Fruit fly (Drosophila melanogaster) whole organism, embryonic: ENCODE results near the gene SkpE.

Experiments
- C15 ChIP-seq: fragments of 200-800 bp; sonication (Bioruptor generic); IDR thresholded peaks from 3 replicates; pipeline ENCODE4 v1.3.6; 2022; ENCODE audit warnings: missing biosample characterization, missing genetic modification characterization
- CG1024 ChIP-seq: fragments of 200-800 bp; sonication (Bioruptor generic); IDR thresholded peaks from 2 replicates; pipeline ENCODE4 v1.3.6; 2022; ENCODE audit warnings: missing biosample characterization, missing genetic modification characterization
- CG10431 ChIP-seq: fragments of 200-800 bp; sonication (Bioruptor generic); optimal IDR thresholded peaks from 3 replicates; lab custom pipeline; 2018; ENCODE audit warnings: missing biosample characterization, mild to moderate bottlenecking, missing genetic modification characterization
- CG10959 ChIP-seq: fragments of 200-800 bp; sonication (Bioruptor generic); IDR thresholded peaks from 2 replicates; pipeline ENCODE4 v1.3.6; 2022; ENCODE audit warnings: missing biosample characterization, missing genetic modification characterization
- CG12219 ChIP-seq: fragments of 200-800 bp; sonication (Bioruptor generic); optimal IDR thresholded peaks from 3 replicates; lab custom pipeline; 2018; ENCODE audit warnings: missing biosample characterization, mild to moderate bottlenecking, missing genetic modification characterization
- CG13424 ChIP-seq: fragments of 200-800 bp; sonication (Bioruptor generic); optimal IDR thresholded peaks from 2 replicates; lab custom pipeline; 2019; ENCODE audit warnings: missing biosample characterization, mild to moderate bottlenecking, missing genetic modification characterization, moderate library complexity
- CG14710 ChIP-seq: fragments of 200-800 bp; sonication (Bioruptor generic); optimal IDR thresholded peaks from 3 replicates; lab custom pipeline; 2019; ENCODE audit warnings: missing biosample characterization, mild to moderate bottlenecking, missing genetic modification characterization, moderate library complexity
- CG15073 ChIP-seq: fragments of 200-800 bp; sonication (Bioruptor generic); optimal IDR thresholded peaks from 2 replicates; lab custom pipeline; 2016; ENCODE audit warnings: missing biosample characterization, missing genetic modification characterization
- CG18262 ChIP-seq: fragments of 200-800 bp; optimal IDR thresholded peaks from 3 replicates; lab custom pipeline; 2019; ENCODE audit warnings: missing biosample characterization, mild to moderate bottlenecking, missing genetic modification characterization, moderate library complexity
- CG18619 ChIP-seq: fragments of 200-800 bp; sonication (Bioruptor generic); optimal IDR thresholded peaks from 3 replicates; lab custom pipeline; 2017; ENCODE audit warnings: missing biosample characterization, mild to moderate bottlenecking, missing genetic modification characterization
- CG18764 ChIP-seq: fragments of 200-800 bp; sonication (Bioruptor generic); optimal IDR thresholded peaks from 3 replicates; lab custom pipeline; 2016; ENCODE audit warnings: missing biosample characterization, missing genetic modification characterization
- CG2712 ChIP-seq: fragments of 200-800 bp; optimal IDR thresholded peaks from 3 replicates; lab custom pipeline; 2019; ENCODE audit warnings: missing biosample characterization, mild to moderate bottlenecking, missing genetic modification characterization, moderate library complexity
- CG31441 ChIP-seq: fragments of 200-800 bp; sonication (Bioruptor generic); IDR thresholded peaks from 2 replicates; pipeline ENCODE4 v1.3.6; 2022; ENCODE audit warnings: missing biosample characterization, missing genetic modification characterization
- CG34422 ChIP-seq: fragments of 200-800 bp; sonication (Bioruptor generic); IDR thresholded peaks from 3 replicates; pipeline ENCODE4 v1.3.6; 2022; ENCODE audit warnings: missing biosample characterization, missing genetic modification characterization
- CG43689 ChIP-seq: fragments of 200-800 bp; sonication (Bioruptor generic); IDR thresholded peaks from 2 replicates; pipeline ENCODE4 v1.3.6; 2022; ENCODE audit warnings: missing biosample characterization, missing genetic modification characterization
- CG4730 ChIP-seq: fragments of 200-800 bp; sonication (Bioruptor generic); IDR thresholded peaks from 2 replicates; pipeline ENCODE4 v1.3.6; 2022; ENCODE audit warnings: missing biosample characterization, missing genetic modification characterization
- CG5180 ChIP-seq: fragments of 200-800 bp; sonication (Bioruptor generic); optimal IDR thresholded peaks from 3 replicates; lab custom pipeline; 2017; ENCODE audit warnings: missing biosample characterization, missing genetic modification characterization, mild to moderate bottlenecking, moderate library complexity, missing genetic modification reagents
- CG7839 ChIP-seq: fragments of 200-800 bp; sonication (Bioruptor generic); optimal IDR thresholded peaks from 3 replicates; lab custom pipeline; 2018; ENCODE audit warnings: missing biosample characterization, mild to moderate bottlenecking, missing genetic modification characterization, moderate library complexity
- CG7928 ChIP-seq: fragments of 200-800 bp; sonication (Bioruptor generic); optimal IDR thresholded peaks from 2 replicates; lab custom pipeline; 2017; ENCODE audit warnings: missing biosample characterization, mild to moderate bottlenecking, missing genetic modification characterization
- Dp ChIP-seq: fragments of 200-800 bp; sonication (Bioruptor generic); optimal IDR thresholded peaks from 2 replicates; lab custom pipeline; 2018; ENCODE audit warnings: missing biosample characterization, mild to moderate bottlenecking, missing genetic modification characterization, moderate library complexity
- Eip74EF ChIP-seq, 2 experiments: fragments of 200-800 bp in 1 of 2; fragments of >200 bp in 1 of 2; sonication (Bioruptor generic) in 1 of 2; optimal IDR thresholded peaks; 2 replicates each; lab custom pipeline; 2017 to 2019; ENCODE audit warnings: missing biosample characterization in 2 of 2, missing genetic modification characterization in 2 of 2, mild to moderate bottlenecking in 1 of 2, moderate library complexity in 1 of 2
- Fer2 ChIP-seq: fragments of 200-800 bp; sonication (Bioruptor generic); optimal IDR thresholded peaks from 2 replicates; lab custom pipeline; 2018; ENCODE audit warnings: missing biosample characterization, mild to moderate bottlenecking, missing genetic modification characterization, moderate library complexity
- Gug ChIP-seq: fragments of 200-800 bp; sonication (Bioruptor generic); IDR thresholded peaks from 4 replicates; pipeline ENCODE4 v1.3.6; 2022; ENCODE audit warnings: missing biosample characterization, missing genetic modification characterization
- Hand ChIP-seq: fragments of 200-800 bp; sonication (Bioruptor generic); optimal IDR thresholded peaks from 2 replicates; lab custom pipeline; 2017; ENCODE audit warnings: mild to moderate bottlenecking, missing biosample characterization, missing genetic modification reagents, missing genetic modification characterization
- Hr78 ChIP-seq, 2 experiments: fragments of 200-800 bp in 1 of 2; fragments of >200 bp in 1 of 2; sonication (Bioruptor generic) in 1 of 2; optimal IDR thresholded peaks; 2 replicates each; lab custom pipeline; 2017 to 2019; ENCODE audit warnings: missing biosample characterization in 2 of 2, missing genetic modification characterization in 2 of 2, mild to moderate bottlenecking in 1 of 2, moderate library complexity in 1 of 2
- Meics ChIP-seq: fragments of 200-800 bp; sonication (Bioruptor generic); optimal IDR thresholded peaks from 2 replicates; lab custom pipeline; 2017; ENCODE audit warnings: missing biosample characterization, mild to moderate bottlenecking, missing genetic modification characterization
- NC2α ChIP-seq: fragments of 200-800 bp; sonication (Bioruptor generic); optimal IDR thresholded peaks from 2 replicates; lab custom pipeline; 2016; ENCODE audit warnings: missing biosample characterization, missing genetic modification characterization
- Pdp1 ChIP-seq, 2 experiments: fragments of 200-800 bp; sonication (Bioruptor generic); optimal IDR thresholded peaks; 3 replicates each; lab custom pipeline; 2016; ENCODE audit warnings: missing biosample characterization in 2 of 2, missing genetic modification characterization in 2 of 2, mild to moderate bottlenecking in 1 of 2, moderate library complexity in 1 of 2
- Side ChIP-seq: fragments of 200-800 bp; sonication (Bioruptor generic); optimal IDR thresholded peaks from 2 replicates; lab custom pipeline; 2016; ENCODE audit warnings: missing biosample characterization, missing genetic modification characterization
- YL-1 ChIP-seq: fragments of 200-800 bp; sonication (Bioruptor generic); optimal IDR thresholded peaks from 3 replicates; lab custom pipeline; 2017; ENCODE audit warnings: missing biosample characterization, mild to moderate bottlenecking, missing genetic modification characterization
- aop ChIP-seq: fragments of 200-800 bp; sonication (Bioruptor generic); IDR thresholded peaks from 2 replicates; pipeline ENCODE4 v1.3.6; 2022; ENCODE audit warnings: missing biosample characterization, missing genetic modification characterization
- ato ChIP-seq: fragments of 200-800 bp; sonication (Bioruptor generic); IDR thresholded peaks from 2 replicates; pipeline ENCODE4 v1.3.6; 2022; ENCODE audit warnings: missing biosample characterization, missing genetic modification characterization; ENCODE audit not compliant: partially characterized antibody
- bcd ChIP-seq: fragments of 200-800 bp; sonication (Bioruptor generic); optimal IDR thresholded peaks from 2 replicates; lab custom pipeline; 2017; ENCODE audit warnings: missing biosample characterization, mild to moderate bottlenecking, missing genetic modification characterization
- btn ChIP-seq: fragments of 200-800 bp; sonication (Bioruptor generic); optimal IDR thresholded peaks from 2 replicates; lab custom pipeline; 2016; ENCODE audit warnings: missing biosample characterization, missing genetic modification characterization
- croc ChIP-seq: fragments of 200-800 bp; sonication (Bioruptor generic); conservative IDR thresholded peaks from 3 replicates; pipeline ENCODE4 v1.3.6; 2022; ENCODE audit warnings: missing biosample characterization, missing genetic modification characterization
- crp ChIP-seq, 2 experiments: fragments of 200-800 bp; sonication (Bioruptor generic); optimal IDR thresholded peaks; 2 replicates in 1 of 2; 3 replicates in 1 of 2; lab custom pipeline; 2017; ENCODE audit warnings: missing biosample characterization in 2 of 2, missing genetic modification characterization in 2 of 2, mild to moderate bottlenecking in 1 of 2, moderate library complexity in 1 of 2
- emc ChIP-seq: fragments of 200-800 bp; sonication (Bioruptor generic); optimal IDR thresholded peaks from 2 replicates; lab custom pipeline; 2016; ENCODE audit warnings: missing biosample characterization, missing genetic modification characterization
- gro ChIP-seq: fragments of 200-800 bp; sonication (Bioruptor generic); optimal IDR thresholded peaks from 2 replicates; lab custom pipeline; 2016; ENCODE audit warnings: missing biosample characterization, missing genetic modification characterization
- gsb-n ChIP-seq: fragments of 200-800 bp; sonication (Bioruptor generic); optimal IDR thresholded peaks from 3 replicates; lab custom pipeline; 2018; ENCODE audit warnings: missing biosample characterization, mild to moderate bottlenecking, missing genetic modification characterization
- jigr1 ChIP-seq: fragments of 200-800 bp; sonication (Bioruptor generic); IDR thresholded peaks from 3 replicates; pipeline ENCODE4 v1.3.6; 2022; ENCODE audit warnings: missing biosample characterization, missing genetic modification characterization
- kah ChIP-seq: fragments of 200-800 bp; sonication (Bioruptor generic); optimal IDR thresholded peaks from 2 replicates; lab custom pipeline; 2018; ENCODE audit warnings: missing biosample characterization, mild to moderate bottlenecking, missing genetic modification characterization
- mam ChIP-seq: fragments of 200-800 bp; sonication (Bioruptor generic); optimal IDR thresholded peaks from 3 replicates; lab custom pipeline; 2016; ENCODE audit warnings: missing biosample characterization, missing genetic modification characterization
- nau ChIP-seq: fragments of 200-800 bp; sonication (Bioruptor generic); optimal IDR thresholded peaks from 3 replicates; lab custom pipeline; 2017; ENCODE audit warnings: missing biosample characterization, mild to moderate bottlenecking, missing genetic modification characterization, missing genetic modification reagents
- org-1 ChIP-seq: fragments of 200-800 bp; sonication (Bioruptor generic); optimal IDR thresholded peaks from 2 replicates; lab custom pipeline; 2017; ENCODE audit warnings: missing biosample characterization, missing genetic modification characterization
- row ChIP-seq: fragments of 200-800 bp; sonication (Bioruptor generic); IDR thresholded peaks from 3 replicates; pipeline ENCODE4 v1.3.6; 2022; ENCODE audit warnings: missing biosample characterization, missing genetic modification characterization
- slbo ChIP-seq: fragments of 200-800 bp; sonication (Bioruptor generic); IDR thresholded peaks from 2 replicates; pipeline ENCODE4 v1.3.6; 2022; ENCODE audit warnings: missing biosample characterization, missing genetic modification characterization
- tio ChIP-seq: fragments of 200-800 bp; sonication (Bioruptor generic); optimal IDR thresholded peaks from 2 replicates; lab custom pipeline; 2017; ENCODE audit warnings: missing biosample characterization, missing genetic modification characterization, inconsistent platforms
- tup ChIP-seq: fragments of 200-800 bp; sonication (Bioruptor generic); optimal IDR thresholded peaks from 2 replicates; lab custom pipeline; 2016; ENCODE audit warnings: missing biosample characterization, mild to moderate bottlenecking, missing genetic modification characterization, moderate library complexity
- unc-4 ChIP-seq: fragments of 200-800 bp; sonication (Bioruptor generic); IDR thresholded peaks from 2 replicates; pipeline ENCODE4 v1.3.6; 2022; ENCODE audit warnings: missing biosample characterization, missing genetic modification characterization; ENCODE audit not compliant: partially characterized antibody

Gene SkpE

DNA sequence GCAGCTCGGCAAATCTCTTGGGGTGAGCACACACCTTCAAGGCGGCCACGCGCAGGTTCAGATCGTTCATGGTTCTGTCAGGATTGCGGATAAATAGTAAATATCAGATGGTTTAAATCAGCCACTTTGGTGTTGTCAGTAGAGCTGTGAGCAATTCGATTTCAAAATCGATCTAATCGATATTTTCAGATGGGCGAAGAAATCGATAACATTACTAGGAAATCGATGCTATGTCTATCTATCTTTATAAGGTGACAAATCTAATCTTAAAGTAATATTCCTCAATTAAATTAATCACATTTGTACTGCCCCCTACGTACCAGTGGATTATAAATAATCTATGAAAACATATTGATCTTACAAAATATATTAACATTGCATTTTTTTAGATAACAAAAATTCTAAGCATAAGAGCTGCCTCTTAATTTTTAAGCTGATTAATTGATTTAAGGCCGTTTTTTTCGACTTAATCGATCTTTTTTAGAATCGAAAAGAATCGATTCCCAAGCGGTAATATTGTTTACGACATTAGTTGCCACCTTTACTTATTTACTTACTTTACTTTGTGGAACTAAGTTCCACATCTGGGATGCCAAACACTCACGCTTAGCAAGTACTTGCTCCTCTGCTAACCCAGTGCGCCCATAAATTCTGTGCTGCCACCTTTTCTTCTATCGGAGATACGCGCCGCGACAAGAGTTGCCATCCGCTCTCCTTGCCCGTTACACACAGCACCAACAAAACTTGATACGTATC lies 41.7 kb upstream of the SkpE start, which contains the start of gene THADA (continued):
- TF ChIP-seq croc (GFP tag; lab: Robert Waterston, UW): no peak
- TF ChIP-seq CG18262 (tag; lab: Kevin White, UChicago): no peak
- TF ChIP-seq YL-1 (GFP tag; lab: Kevin White, UChicago): no peak
- no peak for TF ChIP-seq CG7928
- peak; percentile 60; the same call in 2 of the 3 replicates for TF ChIP-seq row (GFP tag; lab: Robert Waterston, UW)
- TF ChIP-seq NC2α (GFP tag; lab: Kevin White, UChicago): no peak
- peak; percentile 93 for TF ChIP-seq unc-4 (GFP tag; lab: Robert Waterston, UW)
- 0 out of 2 replicates have a peak, but pooled peaks have one; percentile 27 for TF ChIP-seq CG4730 (GFP tag; lab: Robert Waterston, UW)
- TF ChIP-seq aop (GFP tag; lab: Robert Waterston, UW): no peak
- no peak for TF ChIP-seq Fer2
- TF ChIP-seq tup (GFP tag; lab: Kevin White, UChicago): no peak
- TF ChIP-seq Meics (GFP tag; lab: Kevin White, UChicago): no peak
- TF ChIP-seq Dp (GFP tag; lab: Kevin White, UChicago): peak; percentile 60
- TF ChIP-seq CG15073: no peak
- peak; percentile 88 for TF ChIP-seq CG14710 (tag; lab: Kevin White, UChicago)
- TF ChIP-seq CG18619 (GFP tag; lab: Kevin White, UChicago): no peak
- peak; percentile 45 for TF ChIP-seq mam (GFP tag; lab: Kevin White, UChicago)
- no peak for TF ChIP-seq kah (GFP tag; lab: Kevin White, UChicago)
- peak; percentile 76 for TF ChIP-seq gro (GFP tag; lab: Kevin White, UChicago)
- no peak for TF ChIP-seq CG34422 (GFP tag; lab: Robert Waterston, UW)
- no peak for TF ChIP-seq CG31441 (GFP tag; lab: Robert Waterston, UW)
- no peak for TF ChIP-seq Hr78 (GFP tag; optimal IDR thresholded peaks at IDR 0.05; lab: Kevin White, UChicago)
- TF ChIP-seq slbo (GFP tag; lab: Robert Waterston, UW): peak; percentile 37; the same call in 1 of the 2 replicates
- no peak; the same call in 1 of the 2 replicates for TF ChIP-seq ato (GFP tag; lab: Robert Waterston, UW)
- TF ChIP-seq CG10431 (GFP tag; lab: Kevin White, UChicago): no peak
- no peak for TF ChIP-seq tio (GFP tag; lab: Kevin White, UChicago)
- TF ChIP-seq CG18764 (GFP tag; lab: Kevin White, UChicago): no peak
- no peak for TF ChIP-seq Eip74EF (GFP tag; optimal IDR thresholded peaks at IDR 0.05; lab: Kevin White, UChicago)
- TF ChIP-seq Pdp1 (GFP tag; optimal IDR thresholded peaks at IDR 0.05; lab: Kevin White, UChicago): peak; percentile 22 to 37
- no peak for TF ChIP-seq Hand (GFP tag; lab: Kevin White, UChicago)
- no peak for TF ChIP-seq emc (GFP tag; lab: Kevin White, UChicago)
- peak; percentile 43; the same call in 2 of the 4 replicates for TF ChIP-seq Gug
- no peak for TF ChIP-seq gsb-n
- no peak for TF ChIP-seq C15
- no peak for TF ChIP-seq org-1
- no peak for TF ChIP-seq Side (GFP tag; lab: Kevin White, UChicago)
- TF ChIP-seq CG43689 (GFP tag; lab: Robert Waterston, UW): no peak
- TF ChIP-seq CG12219 (GFP tag; lab: Kevin White, UChicago): no peak
- peak; percentile 46 for TF ChIP-seq CG2712
- no peak for TF ChIP-seq CG5180 (GFP tag; lab: Kevin White, UChicago)
- no peak for TF ChIP-seq jigr1
- no peak for TF ChIP-seq btn (GFP tag; lab: Kevin White, UChicago)
- TF ChIP-seq CG10959 (GFP tag; lab: Robert Waterston, UW): no peak
- no peak for TF ChIP-seq crp (GFP tag; optimal IDR thresholded peaks at IDR 0.05; lab: Kevin White, UChicago)
- peak; percentile 36 for TF ChIP-seq CG13424 (tag; lab: Kevin White, UChicago)
- peak; percentile 40 for TF ChIP-seq bcd
- no peak for TF ChIP-seq CG7839
- no peak for TF ChIP-seq nau (GFP tag; lab: Kevin White, UChicago)
- TF ChIP-seq CG1024 (GFP tag; lab: Robert Waterston, UW): no peak
